Worm (Caenorhabditis elegans) whole organism, L3 larva: ENCODE measurements around the gene C16C8.25.

Experiments used
- R02D3.7 ChIP-seq: fragments of 150-350 bp; optimal IDR thresholded peaks from 2 replicates; lab custom pipeline; 2014; ENCODE audit warnings: missing biosample characterization, missing genetic modification characterization
- ama-1 ChIP-seq: fragments of 150-350 bp; optimal IDR thresholded peaks from 2 replicates; lab custom pipeline; 2018
- fos-1 ChIP-seq: fragments of 150-350 bp; optimal IDR thresholded peaks from 2 replicates; lab custom pipeline; 2014; ENCODE audit warnings: missing biosample characterization, missing genetic modification characterization
- nfya-1 ChIP-seq: sonication (generic microtip); optimal IDR thresholded peaks from 2 replicates; lab custom pipeline; 2017; ENCODE audit warnings: missing genetic modification characterization, mild to moderate bottlenecking, missing compliant biosample characterization, antibody characterized with exemption, moderate library complexity; ENCODE audit not compliant: insufficient read depth

ce11 chrII:3436412-3436811, 12.6 kb upstream of the C16C8.25 start, which contains the start of gene skpo-2:
- TF ChIP-seq R02D3.7 (no peak), nfya-1 (tag; lab: Kevin White, UChicago) (no peak), ama-1 (lab: Kevin White, UChicago) (no peak), fos-1 (tag; lab: Kevin White, UChicago) (no peak)
